Worm (Caenorhabditis elegans): ENCODE results near the gene C02F5.2.
A peak's percentile ranks its signal among the peaks of the same experiment; 100 is the strongest.

C02F5.2 gene

ce11 chrIII:8250007-8250683 lies 726 bp downstream of the C02F5.2 start, which contains the start of gene knl-1 (continued):
- TF ChIP-seq F13H6.1 (tag; optimal IDR thresholded peaks at IDR 0.05) (peak; percentile 2), lin-11 (tag; optimal IDR thresholded peaks at IDR 0.05) (no peak), K02D7.2 (tag; optimal IDR thresholded peaks at IDR 0.05) (no peak), ama-1 (optimal IDR thresholded peaks at IDR 0.05) (no peak), ceh-22 (tag; optimal IDR thresholded peaks at IDR 0.05) (no peak), hlh-30 (tag; optimal IDR thresholded peaks at IDR 0.05; ENCODE audit: insufficient read depth) (no peak), C38D4.7 (GFP tag; optimal IDR thresholded peaks at IDR 0.05) (peak; percentile 7), ceh-30 (tag; optimal IDR thresholded peaks at IDR 0.05) (no peak), gmeb-2 (tag; optimal IDR thresholded peaks at IDR 0.05) (no peak), pros-1 (tag; optimal IDR thresholded peaks at IDR 0.05) (no peak), pax-1 (tag; optimal IDR thresholded peaks at IDR 0.05) (no peak), dmd-4 (tag; optimal IDR thresholded peaks at IDR 0.05; ENCODE audit: borderline replicate concordance) (no peak), elt-2 (tag; optimal IDR thresholded peaks at IDR 0.05) (peak; percentile 79), ahr-1 (tag; optimal IDR thresholded peaks at IDR 0.05) (peak; percentile 50), T23F11.4 (GFP tag; optimal IDR thresholded peaks at IDR 0.05) (no peak), ceh-24 (tag; optimal IDR thresholded peaks at IDR 0.05) (no peak), eyg-1 (tag; optimal IDR thresholded peaks at IDR 0.05) (no peak), npax-4 (tag; optimal IDR thresholded peaks at IDR 0.05) (no peak), hlh-13 (GFP tag; optimal IDR thresholded peaks at IDR 0.05) (no peak), ceh-6 (GFP tag; optimal IDR thresholded peaks at IDR 0.05) (no peak), nhr-11 (tag; optimal IDR thresholded peaks at IDR 0.05) (no peak), odd-2 (tag; optimal IDR thresholded peaks at IDR 0.05) (no peak), ceh-48 (tag; optimal IDR thresholded peaks at IDR 0.05) (no peak), rnt-1 (tag; optimal IDR thresholded peaks at IDR 0.05) (peak; percentile 10), ztf-16 (tag; optimal IDR thresholded peaks at IDR 0.05) (no peak), pag-3 (tag; optimal IDR thresholded peaks at IDR 0.05; ENCODE audit: borderline replicate concordance) (no peak), madf-2 (tag; optimal IDR thresholded peaks at IDR 0.05) (peak; percentile 20), ref-2 (tag; optimal IDR thresholded peaks at IDR 0.05) (no peak), unc-3 (GFP tag; conservative IDR thresholded peaks at IDR 0.05) (no peak), unc-3 (tag; optimal IDR thresholded peaks at IDR 0.05) (peak; percentile 21), pha-2 (tag; optimal IDR thresholded peaks at IDR 0.05) (peak; percentile 40), unc-42 (tag; optimal IDR thresholded peaks at IDR 0.05) (no peak)

ce11 chrIII:8254938-8255337 lies 5.5 kb downstream of the C02F5.2 start, which contains the start of gene F09G8.5:
TSS of gene F09G8.5 (plus strand) at chrIII:8254975.
- TF ChIP-seq nfya-1 (tag; optimal IDR thresholded peaks at IDR 0.05) (no peak), ceh-6 (GFP tag; optimal IDR thresholded peaks at IDR 0.05) (no peak), ama-1 (optimal IDR thresholded peaks at IDR 0.05) (no peak)

ce11 chrIII:8258045-8258444 lies 8.6 kb downstream of the C02F5.2 start, which contains the start of gene ncr-2:
TSS of gene ncr-2 (plus strand) at chrIII:8258345.
- no peak for TF ChIP-seq syd-9 (tag; optimal IDR thresholded peaks at IDR 0.05)
- TF ChIP-seq pqm-1 (tag; optimal IDR thresholded peaks at IDR 0.05): no peak
- TF ChIP-seq hlh-8 (tag; optimal IDR thresholded peaks at IDR 0.05): no peak
- TF ChIP-seq C08G9.2 (tag; optimal IDR thresholded peaks at IDR 0.05): no peak
- no peak for TF ChIP-seq ceh-6 (GFP tag; optimal IDR thresholded peaks at IDR 0.05)
- TF ChIP-seq unc-42 (tag; optimal IDR thresholded peaks at IDR 0.05): no peak
- no peak for TF ChIP-seq ceh-31 (tag; optimal IDR thresholded peaks at IDR 0.05)
- TF ChIP-seq unc-3 (GFP tag; conservative IDR thresholded peaks at IDR 0.05): no peak
- TF ChIP-seq unc-3 (tag; optimal IDR thresholded peaks at IDR 0.05): no peak
- TF ChIP-seq pax-1 (tag; optimal IDR thresholded peaks at IDR 0.05): no peak
- TF ChIP-seq ceh-22 (tag; optimal IDR thresholded peaks at IDR 0.05): no peak
- TF ChIP-seq npax-4 (tag; optimal IDR thresholded peaks at IDR 0.05): no peak
- no peak for TF ChIP-seq ceh-9 (tag; optimal IDR thresholded peaks at IDR 0.05)
- TF ChIP-seq unc-86 (tag; optimal IDR thresholded peaks at IDR 0.05): no peak

Measured in whole organism, late embryonic.